Fruit fly (Drosophila melanogaster): ENCODE data around the gene Nin.
A peak's percentile ranks its signal among the peaks of the same experiment; 100 is the strongest.

The Nin gene

DNA sequence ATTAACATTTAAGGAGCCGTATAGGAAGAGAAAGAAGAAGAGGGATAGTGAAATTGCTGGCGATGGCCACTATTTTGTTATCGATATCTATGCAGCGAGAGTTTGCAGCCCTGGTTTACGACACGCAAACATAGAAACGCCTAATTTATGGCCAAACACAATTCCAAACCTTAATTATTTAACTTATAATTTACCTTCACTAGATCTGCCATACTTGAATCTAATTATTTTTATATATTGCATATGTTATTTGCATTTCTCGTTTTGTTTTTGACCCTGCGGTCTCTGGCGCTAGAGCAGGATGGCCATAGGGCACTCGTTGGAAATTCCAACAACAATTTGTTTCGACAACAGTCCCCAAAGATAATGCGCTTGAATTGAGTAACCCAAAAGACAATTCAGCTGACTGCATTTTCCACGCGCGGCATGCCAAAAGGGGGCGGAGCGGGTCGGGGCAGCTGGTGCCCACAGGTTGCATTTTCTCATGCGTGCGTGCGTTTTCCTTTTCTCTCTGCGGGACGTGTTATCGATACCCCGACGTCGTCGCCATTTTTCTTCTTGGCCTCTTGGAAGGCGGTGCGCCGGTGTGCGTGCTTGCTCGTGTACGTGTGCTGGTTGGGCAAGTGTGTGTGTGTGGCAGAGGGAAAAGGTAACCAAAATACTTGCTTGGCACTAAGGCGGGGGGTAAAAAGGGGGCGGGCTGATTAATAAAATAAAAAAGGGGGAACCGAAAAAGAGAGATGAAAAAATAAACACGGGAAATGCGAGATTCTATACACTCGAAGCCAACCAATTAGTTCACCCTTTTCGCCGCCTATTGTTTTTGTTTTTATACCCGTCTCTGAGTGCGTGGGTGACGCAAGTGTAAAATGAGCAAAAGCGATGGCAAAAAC is 46.9 kb upstream of the Nin start (continued):
- TF ChIP-seq CG10631 (GFP tag; optimal IDR thresholded peaks at IDR 0.05) (no peak), CG11902 (GFP tag; optimal IDR thresholded peaks at IDR 0.05) (peak; percentile 80), CG7368 (GFP tag; optimal IDR thresholded peaks at IDR 0.05) (peak; percentile 81), CG6792 (GFP tag; optimal IDR thresholded peaks at IDR 0.05) (peak; percentile 83), CG6808 (GFP tag; optimal IDR thresholded peaks at IDR 0.05) (no peak), CG3032 (tag; optimal IDR thresholded peaks at IDR 0.05) (peak; percentile 66), CG6163 (GFP tag; IDR thresholded peaks at IDR 0.05) (peak; percentile 97), dsx (GFP tag; optimal IDR thresholded peaks at IDR 0.05; ENCODE audit: poor library complexity, severe bottlenecking) (peak; percentile 42), CG6854 (GFP tag; optimal IDR thresholded peaks at IDR 0.05) (peak; percentile 75), achi (GFP tag; optimal IDR thresholded peaks at IDR 0.05) (peak; percentile 77), Hr38 (GFP tag; optimal IDR thresholded peaks at IDR 0.05) (no peak), CG4318 (GFP tag; optimal IDR thresholded peaks at IDR 0.05) (no peak), pdm3 (GFP tag; optimal IDR thresholded peaks at IDR 0.05) (peak; percentile 71), CG32006 (GFP tag; optimal IDR thresholded peaks at IDR 0.05) (peak; percentile 78), Smox (GFP tag; optimal IDR thresholded peaks at IDR 0.05) (peak; percentile 77), fd85E (GFP tag; optimal IDR thresholded peaks at IDR 0.05) (peak; percentile 39)

DNA sequence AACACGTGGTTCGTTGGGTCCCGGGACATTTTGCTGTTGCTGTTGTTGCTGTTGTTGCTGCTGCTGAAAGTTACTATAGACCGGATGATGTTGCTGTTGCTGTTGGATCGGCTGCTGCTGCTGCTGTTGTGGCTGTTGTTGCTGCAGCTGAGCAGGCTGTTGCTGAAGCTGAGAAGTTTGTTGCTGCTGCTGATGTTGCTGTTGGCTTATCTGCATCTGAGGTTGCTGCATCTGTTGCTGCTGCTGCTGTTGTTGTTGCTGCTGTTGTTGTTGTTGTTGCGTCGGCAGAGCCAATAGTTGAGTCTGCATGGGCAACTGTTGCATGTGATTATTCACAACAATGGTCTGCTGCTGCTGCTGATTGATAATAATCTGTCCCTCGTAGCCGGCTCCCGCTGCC is 42.7 kb upstream of the Nin start:
- TF ChIP-seq Sox14 (GFP tag; optimal IDR thresholded peaks at IDR 0.05) (no peak), CG6808 (GFP tag; optimal IDR thresholded peaks at IDR 0.05) (no peak), CG15336 (GFP tag; IDR thresholded peaks at IDR 0.05) (no peak), Blimp-1 (GFP tag; optimal IDR thresholded peaks at IDR 0.05) (no peak), Hr38 (GFP tag; optimal IDR thresholded peaks at IDR 0.05) (no peak), CG3919 (GFP tag; optimal IDR thresholded peaks at IDR 0.05) (no peak), CG16779 (tag; optimal IDR thresholded peaks at IDR 0.05) (no peak), Eip75B (GFP tag; optimal IDR thresholded peaks at IDR 0.05) (no peak), CG31627 (GFP tag; optimal IDR thresholded peaks at IDR 0.05) (no peak), CG6854 (GFP tag; optimal IDR thresholded peaks at IDR 0.05) (no peak), spab (GFP tag; optimal IDR thresholded peaks at IDR 0.05) (no peak), esn (GFP tag; optimal IDR thresholded peaks at IDR 0.05) (no peak), Sox102F (GFP tag; optimal IDR thresholded peaks at IDR 0.05) (no peak), Gug (GFP tag; IDR thresholded peaks at IDR 0.05) (no peak), CG6276 (GFP tag; optimal IDR thresholded peaks at IDR 0.05) (no peak), achi (GFP tag; optimal IDR thresholded peaks at IDR 0.05) (no peak)

DNA sequence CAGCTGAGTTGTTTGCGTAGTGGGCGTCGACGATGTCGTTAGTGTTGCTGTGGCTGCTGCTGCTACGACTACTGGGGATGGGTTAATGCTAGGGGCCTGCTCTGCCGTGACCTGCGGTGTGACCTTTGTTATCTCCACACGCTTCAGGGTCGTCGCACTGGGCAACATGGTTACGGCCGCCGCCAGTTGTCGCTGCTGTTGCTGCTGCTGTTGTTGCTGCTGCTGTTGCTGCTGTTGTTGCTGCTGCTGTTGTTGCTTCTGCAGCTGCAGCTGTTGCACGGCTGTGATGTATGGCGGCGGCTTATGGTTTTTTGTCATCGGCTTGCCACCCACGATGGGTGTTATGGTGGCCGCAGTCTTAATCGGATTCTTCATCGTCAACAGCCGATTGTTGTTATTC is 41.7 kb upstream of the Nin start:
- TF ChIP-seq CG16779 (tag; optimal IDR thresholded peaks at IDR 0.05), result no peak
- no peak for TF ChIP-seq CG34406 (GFP tag; optimal IDR thresholded peaks at IDR 0.05)
- peak; percentile 61 for TF ChIP-seq svp (GFP tag)
- no peak for TF ChIP-seq Lpt (GFP tag; optimal IDR thresholded peaks at IDR 0.05)
- no peak for TF ChIP-seq CG6808 (GFP tag; optimal IDR thresholded peaks at IDR 0.05)
- no peak for TF ChIP-seq CG31627 (GFP tag; optimal IDR thresholded peaks at IDR 0.05)
- TF ChIP-seq CG8632 (GFP tag; optimal IDR thresholded peaks at IDR 0.05), result no peak

DNA sequence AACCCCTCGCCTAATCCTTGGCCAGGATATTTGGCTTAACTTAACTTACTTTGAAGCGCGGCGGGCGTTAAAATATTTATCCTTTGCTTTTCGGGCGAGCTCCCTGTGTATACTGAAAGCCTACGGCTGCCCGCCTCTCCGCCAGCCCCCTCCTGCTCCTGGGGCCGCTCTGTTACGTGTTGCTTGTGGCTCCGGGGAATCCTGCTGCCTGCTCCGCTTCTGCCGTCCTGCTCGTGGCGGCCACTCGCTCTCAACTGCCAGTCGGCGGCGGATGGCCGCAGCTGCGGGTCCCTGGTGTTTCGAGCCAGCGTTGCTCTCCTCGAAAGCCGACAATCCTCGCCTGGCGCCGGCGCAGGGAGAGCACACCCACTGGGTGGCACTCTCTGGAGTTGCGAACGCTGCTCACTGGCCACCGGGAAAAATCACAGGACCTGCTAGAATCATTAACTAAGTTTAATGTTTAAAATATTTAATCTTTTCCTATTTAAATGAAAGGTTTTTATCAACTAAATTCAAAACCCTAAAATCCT is 36.3 kb upstream of the Nin start, which contains the start of gene CG14024:
TSS of gene CG14024 (minus strand) at position 266 of the 530 bp plus-strand sequence.
- TF ChIP-seq Sox14 (GFP tag; optimal IDR thresholded peaks at IDR 0.05) (no peak), cyc (GFP tag; optimal IDR thresholded peaks at IDR 0.05) (no peak), fkh (GFP tag; optimal IDR thresholded peaks at IDR 0.05) (no peak), Hr4 (GFP tag; optimal IDR thresholded peaks at IDR 0.05) (no peak), CG11294 (GFP tag; IDR thresholded peaks at IDR 0.05) (no peak), vri (GFP tag; optimal IDR thresholded peaks at IDR 0.05) (no peak), Gug (GFP tag; IDR thresholded peaks at IDR 0.05) (no peak), CG6163 (GFP tag; IDR thresholded peaks at IDR 0.05) (no peak), Eip93F (GFP tag; optimal IDR thresholded peaks at IDR 0.05) (no peak), CG6808 (GFP tag; optimal IDR thresholded peaks at IDR 0.05) (no peak), Ets21C (GFP tag; optimal IDR thresholded peaks at IDR 0.05) (no peak)

Data from whole organism, prepupa.